Worm (Caenorhabditis elegans) whole organism, midembryonic: ENCODE results near the gene C01G12.9.

Source experiments
- T22C8.4 ChIP-seq: fragments of 200-800 bp; sonication (Bioruptor generic); IDR thresholded peaks from 2 replicates; pipeline ENCODE4 v1.3.6; 2022; ENCODE audit warnings: missing genetic modification characterization, missing compliant biosample characterization
- cog-1 ChIP-seq: sonication (generic microtip); optimal IDR thresholded peaks from 2 replicates; lab custom pipeline; 2016; ENCODE audit warnings: missing genetic modification characterization, missing compliant biosample characterization
- flt-1 ChIP-seq: fragments of 200-800 bp; sonication (Bioruptor generic); IDR thresholded peaks from 2 replicates; pipeline ENCODE4 v1.3.6; 2022; ENCODE audit warnings: missing genetic modification characterization, missing compliant biosample characterization
- klf-2 ChIP-seq: fragments of 200-800 bp; sonication (Bioruptor generic); conservative IDR thresholded peaks from 2 replicates; pipeline ENCODE4 v1.3.6; 2022; ENCODE audit warnings: missing genetic modification reagents, missing genetic modification characterization, missing compliant biosample characterization
- med-1 ChIP-seq: sonication (generic microtip); optimal IDR thresholded peaks from 2 replicates; lab custom pipeline; 2017; ENCODE audit warnings: missing genetic modification characterization, mild to moderate bottlenecking, missing compliant biosample characterization, antibody characterized with exemption, missing genetic modification reagents; ENCODE audit not compliant: insufficient read depth
- ref-1 ChIP-seq: fragments of 200-800 bp; sonication (Bioruptor generic); conservative IDR thresholded peaks from 2 replicates; pipeline ENCODE4 v1.3.6; 2022; ENCODE audit warnings: missing genetic modification reagents, missing genetic modification characterization, missing compliant biosample characterization
- tab-1 ChIP-seq: fragments of 200-800 bp; sonication (Bioruptor generic); IDR thresholded peaks from 2 replicates; pipeline ENCODE4 v1.3.6; 2022; ENCODE audit warnings: missing genetic modification characterization, missing compliant biosample characterization
- ztf-23 ChIP-seq: fragments of 200-800 bp; sonication (Bioruptor generic); IDR thresholded peaks from 2 replicates; pipeline ENCODE4 v1.3.6; 2022; ENCODE audit warnings: missing genetic modification reagents, missing genetic modification characterization, missing compliant biosample characterization
- ztf-29 ChIP-seq: fragments of 200-800 bp; sonication (Bioruptor generic); IDR thresholded peaks from 2 replicates; pipeline ENCODE4 v1.3.6; 2022; ENCODE audit warnings: missing genetic modification reagents, missing genetic modification characterization, missing compliant biosample characterization

Gene C01G12.9

DNA sequence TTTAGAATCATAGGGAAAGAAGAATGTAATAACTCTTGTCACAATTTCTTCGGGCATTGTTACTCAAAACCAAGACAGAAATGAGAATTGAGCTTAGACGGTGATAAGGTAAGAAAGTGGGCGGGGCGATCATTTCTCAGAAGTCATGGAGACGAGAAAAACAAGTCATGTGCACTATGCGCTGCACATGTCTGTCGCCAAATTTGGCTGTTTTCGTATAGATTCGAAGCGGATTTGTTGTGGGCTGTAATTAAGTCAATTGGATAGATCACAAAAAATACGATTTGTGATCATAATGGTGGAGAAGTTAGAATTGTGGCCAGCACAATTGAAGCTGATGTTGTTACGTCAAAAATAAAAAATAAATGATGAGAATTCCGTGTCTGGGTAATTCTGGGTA is 12.9 kb downstream of the C01G12.9 start, which contains the start of gene C01G12.7:
Gene C01G12.7 (minus strand): TSS at position 195 of the 400 bp plus-strand sequence.
- no peak for TF ChIP-seq ztf-29 (GFP tag; lab: Robert Waterston, UW)
- TF ChIP-seq ref-1: no peak
- no peak for TF ChIP-seq klf-2
- no peak for TF ChIP-seq flt-1 (GFP tag; lab: Robert Waterston, UW)
- no peak for TF ChIP-seq T22C8.4 (GFP tag; lab: Robert Waterston, UW)
- no peak for TF ChIP-seq cog-1
- no peak for TF ChIP-seq med-1 (GFP tag; lab: Kevin White, UChicago)
- no peak for TF ChIP-seq tab-1 (GFP tag; lab: Robert Waterston, UW)
- TF ChIP-seq ztf-23 (GFP tag; lab: Robert Waterston, UW): no peak

DNA sequence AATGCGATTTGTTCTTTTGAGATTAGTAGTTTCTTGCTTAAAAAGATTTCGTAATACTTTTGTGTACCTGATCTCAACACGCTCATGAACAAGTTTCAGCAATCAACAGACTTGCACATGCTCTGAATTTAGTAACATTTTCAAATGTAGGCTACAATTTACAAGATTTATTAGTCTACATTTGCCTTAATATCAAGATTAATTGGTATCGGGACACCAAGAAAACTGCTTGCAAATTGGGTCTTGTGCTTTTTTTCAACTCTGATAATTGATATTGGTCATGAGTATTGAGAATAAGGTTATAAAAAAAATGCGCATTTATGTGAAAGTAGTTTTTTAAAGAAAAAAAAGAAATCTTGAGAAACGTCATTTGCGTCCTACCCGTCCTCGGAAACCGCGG is 13.8 kb downstream of the C01G12.9 start:
- TF ChIP-seq cog-1 (no peak), T22C8.4 (GFP tag; lab: Robert Waterston, UW) (no peak), tab-1 (GFP tag; lab: Robert Waterston, UW) (no peak), ztf-29 (GFP tag; lab: Robert Waterston, UW) (no peak), klf-2 (no peak), flt-1 (GFP tag; lab: Robert Waterston, UW) (no peak), ztf-23 (GFP tag; lab: Robert Waterston, UW) (no peak), ref-1 (no peak), med-1 (GFP tag; lab: Kevin White, UChicago) (no peak)

DNA sequence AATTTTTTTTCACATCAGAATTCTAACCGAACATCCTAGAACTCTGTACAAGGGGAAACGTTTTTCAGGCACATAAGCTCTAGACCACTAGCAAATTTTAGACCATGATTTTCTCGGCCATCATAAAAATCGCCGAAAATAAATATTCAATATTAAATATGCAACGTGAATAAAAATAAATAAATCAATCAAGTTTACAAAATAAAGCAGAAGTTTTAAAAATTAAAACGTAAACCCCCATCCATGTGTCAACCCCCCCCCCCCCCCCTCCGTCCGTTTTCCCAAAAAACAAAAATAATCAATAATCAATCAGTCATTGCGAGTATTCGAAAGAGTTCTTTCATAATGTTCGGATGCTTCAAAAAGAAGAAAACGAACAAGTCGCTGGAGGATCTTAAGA is 14.5 kb downstream of the C01G12.9 start, which contains the start of gene catp-4:
Gene catp-4 (plus strand): TSS at position 301 of the 400 bp plus-strand sequence.
- TF ChIP-seq med-1 (GFP tag; lab: Kevin White, UChicago) (no peak), tab-1 (GFP tag; lab: Robert Waterston, UW) (no peak), klf-2 (no peak), cog-1 (no peak), ref-1 (no peak), ztf-23 (GFP tag; lab: Robert Waterston, UW) (no peak), ztf-29 (GFP tag; lab: Robert Waterston, UW) (no peak), T22C8.4 (GFP tag; lab: Robert Waterston, UW) (no peak)

DNA sequence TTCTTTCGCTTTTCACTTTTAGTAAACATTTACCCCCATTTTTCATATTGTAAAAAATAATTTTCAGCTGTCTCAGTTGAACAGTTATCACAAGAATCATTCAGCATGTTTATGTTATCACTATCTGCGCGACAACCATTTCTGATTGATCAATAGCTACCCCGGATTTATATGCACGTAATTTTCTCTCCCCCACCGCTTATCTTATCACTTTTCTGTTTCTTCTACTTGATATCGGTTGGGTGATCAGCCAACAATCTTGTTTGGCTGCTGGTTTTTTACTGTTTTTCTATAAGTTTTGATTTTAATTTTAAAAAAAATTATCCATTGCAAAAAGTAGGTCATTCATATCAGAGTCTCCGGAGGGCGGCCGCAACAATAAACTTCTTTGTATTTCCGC is 19.0 kb downstream of the C01G12.9 start:
- TF ChIP-seq tab-1 (GFP tag; lab: Robert Waterston, UW) (no peak), med-1 (GFP tag; lab: Kevin White, UChicago) (no peak), ztf-23 (GFP tag; lab: Robert Waterston, UW) (no peak)

DNA sequence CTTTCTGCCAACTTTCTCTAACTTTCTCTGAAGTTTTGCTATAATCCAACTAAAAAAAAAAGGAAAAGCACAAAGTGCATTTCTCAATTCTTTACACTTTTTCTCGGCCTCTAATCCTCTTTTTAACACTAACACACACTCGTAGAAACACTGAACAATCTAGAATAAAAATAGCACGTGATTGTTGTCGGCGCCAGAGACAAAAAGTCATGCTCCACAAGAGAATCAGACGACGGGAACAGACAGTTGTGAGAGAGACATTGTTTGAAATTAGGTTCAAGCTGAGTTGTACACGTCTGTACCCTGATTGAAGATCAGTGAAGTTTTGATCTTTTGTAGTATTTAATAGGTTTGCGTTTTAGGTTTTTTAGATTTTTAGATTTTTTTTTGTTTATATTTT is 19.6 kb downstream of the C01G12.9 start:
- TF ChIP-seq klf-2 (no peak), ref-1 (no peak), T22C8.4 (GFP tag; lab: Robert Waterston, UW) (no peak), ztf-29 (GFP tag; lab: Robert Waterston, UW) (no peak), flt-1 (GFP tag; lab: Robert Waterston, UW) (no peak), ztf-23 (GFP tag; lab: Robert Waterston, UW) (no peak), cog-1 (no peak), med-1 (GFP tag; lab: Kevin White, UChicago) (no peak), tab-1 (GFP tag; lab: Robert Waterston, UW) (no peak)

DNA sequence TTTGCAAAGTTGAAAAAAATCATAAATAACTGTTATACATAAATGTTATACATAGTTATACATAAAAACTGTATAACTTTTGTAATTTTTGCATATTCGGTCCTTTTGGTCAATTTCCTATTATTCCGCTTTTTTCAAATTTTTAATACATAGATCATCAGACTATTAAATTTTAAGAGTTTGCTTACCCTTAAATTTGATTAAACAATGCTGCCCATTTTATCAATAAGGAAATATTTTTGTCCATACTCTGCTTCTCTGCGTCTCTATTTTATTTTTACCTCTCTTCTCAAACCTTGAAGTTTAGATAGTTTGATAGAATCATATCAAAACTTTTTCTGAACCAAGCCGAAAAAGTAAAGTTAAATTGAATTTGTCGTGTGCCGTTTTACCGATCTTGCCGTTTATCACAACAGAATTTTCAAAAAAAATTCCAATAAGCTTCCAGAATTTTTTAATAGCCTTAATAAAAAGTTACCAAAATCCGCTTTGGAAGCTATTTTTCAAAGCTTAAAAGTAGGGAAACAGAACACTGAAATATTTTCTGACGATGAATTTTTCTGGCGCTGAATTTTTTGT is 20.6 kb downstream of the C01G12.9 start:
- TF ChIP-seq ref-1: no peak
- no peak for TF ChIP-seq T22C8.4 (GFP tag; lab: Robert Waterston, UW)
- TF ChIP-seq klf-2: no peak
- no peak for TF ChIP-seq med-1 (GFP tag; lab: Kevin White, UChicago)

DNA sequence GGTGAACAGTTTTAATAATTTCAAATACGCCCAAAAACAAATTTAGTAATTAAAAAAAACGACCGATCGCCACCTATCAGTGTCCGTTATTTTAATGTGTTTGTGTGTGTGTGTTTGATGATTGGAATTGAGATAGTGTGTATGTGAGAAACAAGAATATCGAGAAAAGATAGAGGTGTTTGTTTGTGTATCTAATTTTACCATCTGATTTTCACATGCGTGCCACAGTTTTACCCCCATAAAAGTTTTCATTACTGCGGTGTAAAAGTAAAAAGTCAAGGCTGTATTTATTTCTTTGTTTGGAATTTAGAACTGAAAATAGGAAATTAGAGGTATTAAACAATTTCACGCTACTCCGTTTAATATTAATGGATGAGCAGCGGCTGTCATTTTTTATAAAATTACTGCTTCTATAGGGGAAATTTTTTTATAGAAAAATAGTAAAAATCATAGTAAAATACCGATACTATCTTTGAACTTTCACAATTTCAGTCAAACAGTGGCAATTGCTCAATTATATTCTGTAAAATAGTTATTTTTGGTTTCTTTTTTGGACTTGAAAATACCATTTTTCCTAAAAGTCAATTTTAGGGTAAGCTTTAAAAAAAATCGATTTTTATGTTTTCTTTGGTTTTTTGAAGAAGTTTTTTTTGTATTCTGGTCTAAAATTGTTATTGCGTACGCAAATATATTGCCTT is 21.3 kb downstream of the C01G12.9 start:
- TF ChIP-seq ztf-29 (GFP tag; lab: Robert Waterston, UW) (no peak), cog-1 (no peak), ztf-23 (GFP tag; lab: Robert Waterston, UW) (no peak), ref-1 (no peak), tab-1 (GFP tag; lab: Robert Waterston, UW) (no peak)

DNA sequence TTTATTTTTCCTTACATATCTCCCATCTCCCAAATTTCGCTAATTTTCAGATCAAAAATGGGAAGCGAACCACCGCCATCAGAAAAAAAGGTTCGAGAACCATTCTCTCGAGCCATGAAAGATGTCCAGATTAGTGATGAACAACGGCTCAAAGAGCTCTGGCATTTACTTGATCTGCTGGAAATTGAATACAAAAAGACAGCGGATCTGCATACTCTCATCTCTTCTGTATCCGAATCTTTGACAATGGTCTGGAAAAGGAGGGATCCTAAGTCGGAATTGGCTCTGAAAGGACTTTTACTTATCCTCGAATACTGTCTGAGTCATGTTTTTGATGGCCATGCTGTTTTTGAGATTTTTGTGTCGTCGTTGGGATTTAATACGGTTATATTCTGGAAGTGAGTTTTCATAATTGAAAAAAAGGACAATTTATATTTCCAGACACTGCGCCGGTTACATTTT is 22.1 kb downstream of the C01G12.9 start, which contains the start of gene tps-2:
Gene tps-2 (plus strand): TSS at position 51 of the 462 bp plus-strand sequence.
- TF ChIP-seq flt-1 (GFP tag; lab: Robert Waterston, UW) (no peak), ztf-23 (GFP tag; lab: Robert Waterston, UW) (no peak), med-1 (GFP tag; lab: Kevin White, UChicago) (no peak), ref-1 (no peak), T22C8.4 (GFP tag; lab: Robert Waterston, UW) (no peak), ztf-29 (GFP tag; lab: Robert Waterston, UW) (no peak), klf-2 (no peak), tab-1 (GFP tag; lab: Robert Waterston, UW) (no peak), cog-1 (no peak)

DNA sequence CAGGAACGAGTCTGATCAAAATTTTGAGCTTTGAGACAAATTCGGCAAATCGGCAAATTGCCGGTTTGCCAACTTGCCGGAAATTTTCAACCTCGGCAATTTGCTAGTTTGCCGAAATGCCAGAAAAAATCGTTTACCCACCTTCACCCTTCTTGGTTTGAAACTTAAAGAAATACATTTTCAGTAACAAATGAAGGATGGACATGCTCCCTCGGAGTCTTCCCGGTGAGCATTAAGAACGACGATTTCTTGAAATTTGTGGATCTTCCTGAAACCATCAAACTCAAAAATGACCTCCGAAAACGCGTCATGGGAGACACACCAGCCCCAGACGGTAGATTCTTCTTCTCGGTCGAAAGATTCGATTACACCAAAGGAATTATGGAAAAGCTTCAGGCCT is 23.9 kb downstream of the C01G12.9 start:
- TF ChIP-seq tab-1 (GFP tag; lab: Robert Waterston, UW): no peak
- no peak for TF ChIP-seq ztf-23 (GFP tag; lab: Robert Waterston, UW)
- no peak for TF ChIP-seq flt-1 (GFP tag; lab: Robert Waterston, UW)
- TF ChIP-seq cog-1: no peak
- no peak for TF ChIP-seq klf-2
- no peak for TF ChIP-seq ztf-29 (GFP tag; lab: Robert Waterston, UW)
- no peak for TF ChIP-seq med-1 (GFP tag; lab: Kevin White, UChicago)
- TF ChIP-seq ref-1: no peak
- no peak for TF ChIP-seq T22C8.4 (GFP tag; lab: Robert Waterston, UW)

DNA sequence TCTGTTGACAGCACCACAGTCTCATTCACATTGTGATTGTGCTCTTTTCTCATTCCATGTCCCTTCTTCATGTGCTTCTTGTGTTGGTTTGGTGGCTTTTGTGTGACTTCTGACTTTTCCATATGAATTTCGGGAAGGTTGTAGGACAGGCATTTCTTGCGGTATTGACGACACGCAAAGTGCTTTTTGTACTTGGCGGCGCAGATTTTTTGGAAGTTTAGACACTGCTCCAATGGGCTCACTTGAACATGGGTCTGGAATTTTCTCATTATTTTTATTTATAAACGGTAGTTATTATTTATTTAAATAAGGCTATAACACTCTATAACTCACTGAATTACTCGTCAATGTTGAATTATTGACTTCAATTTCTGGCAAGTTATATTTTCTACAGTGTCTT is 25.4 kb downstream of the C01G12.9 start:
- TF ChIP-seq ref-1 (no peak), cog-1 (no peak), tab-1 (GFP tag; lab: Robert Waterston, UW) (no peak)
